Worm (Caenorhabditis elegans) whole organism, L2 larva: ENCODE results near the gene W02H3.1.

ENCODE experiments used
- aly-2 ChIP-seq: fragments of 150-350 bp; optimal IDR thresholded peaks from 2 replicates; lab custom pipeline; 2014; ENCODE audit warnings: missing biosample characterization, missing genetic modification characterization
- elt-1 ChIP-seq: fragments of 150-350 bp; optimal IDR thresholded peaks from 2 replicates; lab custom pipeline; 2014; ENCODE audit warnings: missing biosample characterization, missing genetic modification characterization
- elt-3 ChIP-seq: sonication (generic microtip); optimal IDR thresholded peaks from 2 replicates; lab custom pipeline; 2017; ENCODE audit warnings: missing biosample characterization, missing genetic modification characterization
- fos-1 ChIP-seq: fragments of 150-350 bp; optimal IDR thresholded peaks from 2 replicates; lab custom pipeline; 2014; ENCODE audit warnings: missing biosample characterization, missing genetic modification characterization
- lin-39 ChIP-seq: fragments of 150-350 bp; optimal IDR thresholded peaks from 2 replicates; lab custom pipeline; 2014; ENCODE audit warnings: missing biosample characterization, missing genetic modification reagents, missing genetic modification characterization
- mbf-1 ChIP-seq: sonication (generic microtip); optimal IDR thresholded peaks from 2 replicates; lab custom pipeline; 2017; ENCODE audit warnings: missing biosample characterization, missing genetic modification characterization
- nhr-11 ChIP-seq: fragments of 150-350 bp; optimal IDR thresholded peaks from 2 replicates; lab custom pipeline; 2014; ENCODE audit warnings: missing biosample characterization, missing genetic modification characterization
- nhr-6 ChIP-seq: fragments of 150-350 bp; optimal IDR thresholded peaks from 2 replicates; lab custom pipeline; 2014; ENCODE audit warnings: missing biosample characterization, missing genetic modification characterization
- skn-1 ChIP-seq: sonication (generic microtip); optimal IDR thresholded peaks from 2 replicates; lab custom pipeline; 2017; ENCODE audit warnings: missing biosample characterization, missing genetic modification characterization
- unc-62 ChIP-seq: fragments of 150-350 bp; optimal IDR thresholded peaks from 2 replicates; lab custom pipeline; 2014; ENCODE audit warnings: missing biosample characterization, missing genetic modification reagents, missing genetic modification characterization

DNA sequence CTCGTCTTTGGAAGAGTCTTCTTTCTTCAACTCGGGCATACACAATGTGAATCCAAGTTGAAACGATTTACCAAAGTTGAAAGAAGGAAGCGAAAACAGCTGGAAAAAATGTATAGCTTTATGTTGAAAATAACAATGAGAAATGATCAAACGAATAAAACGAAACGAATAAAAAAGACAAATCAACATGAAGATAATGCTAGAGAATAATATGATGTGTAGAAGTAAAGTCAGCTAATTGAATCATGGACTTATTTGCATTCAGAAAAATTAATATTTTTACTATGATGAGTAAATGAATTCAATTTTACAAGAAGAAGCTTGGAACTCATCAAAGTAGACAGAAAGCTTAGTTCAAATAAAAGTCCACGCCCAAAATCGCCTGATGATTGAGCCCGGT, 20.3 kb upstream of the W02H3.1 start, which contains the start of gene alr-1:
- TF ChIP-seq elt-3 (tag; lab: Kevin White, UChicago) = no peak
- TF ChIP-seq nhr-11 = no peak
- no peak for TF ChIP-seq lin-39 (tag; lab: Kevin White, UChicago)
- no peak for TF ChIP-seq elt-1
- TF ChIP-seq nhr-6 = no peak
- no peak for TF ChIP-seq aly-2 (tag; lab: Kevin White, UChicago)
- no peak for TF ChIP-seq skn-1 (tag; lab: Kevin White, UChicago)
- no peak for TF ChIP-seq fos-1 (tag; lab: Kevin White, UChicago)
- TF ChIP-seq unc-62 = no peak
- no peak for TF ChIP-seq mbf-1 (tag; lab: Kevin White, UChicago)
